Worm (Caenorhabditis elegans): ENCODE measurements around the gene myrf-2.

myrf-2 gene

DNA sequence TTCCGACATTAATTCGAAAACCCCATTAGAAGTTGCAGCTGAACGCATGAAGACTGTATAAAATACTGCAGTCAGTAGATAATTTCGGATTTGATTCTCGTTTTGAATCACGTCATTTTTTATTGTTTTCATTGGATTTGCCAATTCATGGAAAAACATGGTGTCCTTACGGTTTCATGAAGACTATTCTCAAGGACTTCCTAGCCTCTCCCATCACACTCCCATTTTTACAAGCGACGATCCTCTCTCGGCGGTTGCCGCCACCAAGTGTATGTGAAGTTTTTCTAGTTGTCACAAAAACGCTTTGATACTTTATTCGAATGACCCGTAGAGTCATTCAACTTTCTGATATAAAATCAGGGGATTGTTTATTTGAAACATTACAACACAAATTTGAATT lies 4.4 kb downstream of the myrf-2 start:
- TF ChIP-seq lsy-27 (tag; optimal IDR thresholded peaks at IDR 0.05; ENCODE audit: borderline replicate concordance, insufficient read depth) (no peak), ztf-26 (tag; optimal IDR thresholded peaks at IDR 0.05) (no peak), him-1 (tag; optimal IDR thresholded peaks at IDR 0.05) (no peak), F57C9.4 (tag; optimal IDR thresholded peaks at IDR 0.05) (no peak), ZK185.1 (tag; optimal IDR thresholded peaks at IDR 0.05; ENCODE audit: poor library complexity, severe bottlenecking) (no peak), bed-2 (GFP tag; IDR thresholded peaks at IDR 0.05) (no peak), egrh-3 (GFP tag; IDR thresholded peaks at IDR 0.05) (no peak), F23B12.7 (tag; optimal IDR thresholded peaks at IDR 0.05; ENCODE audit: insufficient read depth) (no peak), Y53G8AR.9 (GFP tag; conservative IDR thresholded peaks at IDR 0.05) (no peak), B0035.1 (tag; optimal IDR thresholded peaks at IDR 0.05) (no peak), ztf-22 (GFP tag; optimal IDR thresholded peaks at IDR 0.05) (no peak), ets-4 (GFP tag; optimal IDR thresholded peaks at IDR 0.05) (no peak), B0019.2 (GFP tag; conservative IDR thresholded peaks at IDR 0.05) (no peak), dox-1 (GFP tag; IDR thresholded peaks at IDR 0.05) (no peak), Y67H2A.10 (GFP tag; conservative IDR thresholded peaks at IDR 0.05) (no peak), ztf-6 (GFP tag; IDR thresholded peaks at IDR 0.05) (no peak), sptf-2 (GFP tag; optimal IDR thresholded peaks at IDR 0.05) (no peak), mxl-1 (tag; optimal IDR thresholded peaks at IDR 0.05) (no peak), xnd-1 (tag; optimal IDR thresholded peaks at IDR 0.05) (no peak)

DNA sequence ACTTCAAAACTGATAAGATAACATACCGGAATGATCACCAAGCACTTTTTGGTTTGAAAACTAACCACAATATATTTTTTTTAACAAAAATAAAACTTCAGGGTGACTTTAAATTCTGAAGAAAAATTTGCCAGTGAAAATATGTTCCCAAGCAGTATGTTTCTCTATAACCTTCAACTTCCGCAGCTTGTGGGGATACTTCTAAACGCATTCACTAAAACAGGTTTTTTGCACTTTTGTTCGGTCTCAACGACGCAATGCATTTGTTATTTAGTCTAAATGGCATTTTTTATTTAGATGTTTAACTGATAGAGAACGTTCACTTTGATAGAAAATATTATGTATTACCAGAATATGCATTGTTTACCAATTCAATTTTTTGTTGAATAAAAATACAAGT lies 4.9 kb downstream of the myrf-2 start:
- TF ChIP-seq hlh-26 (GFP tag; conservative IDR thresholded peaks at IDR 0.05), result no peak
- TF ChIP-seq nhr-179 (tag; optimal IDR thresholded peaks at IDR 0.05), result no peak
- TF ChIP-seq nhr-90 (tag; optimal IDR thresholded peaks at IDR 0.05), result no peak
- no peak for TF ChIP-seq T07F8.4 (tag; optimal IDR thresholded peaks at IDR 0.05)
- no peak for TF ChIP-seq lsy-27 (tag; optimal IDR thresholded peaks at IDR 0.05; ENCODE audit: borderline replicate concordance, insufficient read depth)
- no peak for TF ChIP-seq attf-6 (GFP tag; IDR thresholded peaks at IDR 0.05)
- no peak for TF ChIP-seq nhr-80 (tag; optimal IDR thresholded peaks at IDR 0.05)
- no peak for TF ChIP-seq D2030.7 (GFP tag; IDR thresholded peaks at IDR 0.05)
- no peak for TF ChIP-seq C06A6.2 (GFP tag; conservative IDR thresholded peaks at IDR 0.05)
- no peak for TF ChIP-seq rec-8 (tag; optimal IDR thresholded peaks at IDR 0.05)
- no peak for TF ChIP-seq egl-18 (GFP tag; IDR thresholded peaks at IDR 0.05)
- TF ChIP-seq ztf-25 (GFP tag; IDR thresholded peaks at IDR 0.05), result no peak
- TF ChIP-seq dpff-1 (tag; optimal IDR thresholded peaks at IDR 0.05), result no peak
- no peak for TF ChIP-seq zim-3 (tag; optimal IDR thresholded peaks at IDR 0.05)
- no peak for TF ChIP-seq somi-1 (GFP tag; optimal IDR thresholded peaks at IDR 0.05)
- TF ChIP-seq F57A8.1 (GFP tag; optimal IDR thresholded peaks at IDR 0.05), result no peak
- TF ChIP-seq ekl-4 (GFP tag; IDR thresholded peaks at IDR 0.05), result no peak
- TF ChIP-seq F55B11.4 (tag; optimal IDR thresholded peaks at IDR 0.05; ENCODE audit: borderline replicate concordance, insufficient read depth), result no peak

DNA sequence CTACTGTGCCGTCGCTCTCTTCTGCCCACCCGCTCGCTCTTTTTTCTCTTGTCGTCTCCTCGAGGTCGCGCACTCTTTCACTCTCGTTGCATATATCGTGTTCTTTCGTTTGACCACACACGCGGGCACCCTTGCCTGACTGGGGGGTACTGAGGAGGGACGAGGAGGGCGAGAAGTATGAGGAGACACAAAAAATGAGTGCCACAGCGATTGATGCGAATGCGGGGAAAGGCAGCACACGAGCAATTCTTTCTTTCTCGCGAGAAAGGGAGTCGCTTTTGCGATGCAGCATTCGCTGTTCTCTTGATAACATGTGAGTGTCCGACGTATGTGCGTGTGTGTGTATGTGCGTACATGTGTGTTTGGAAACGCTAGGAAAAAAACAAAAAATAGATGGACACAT lies 5.7 kb downstream of the myrf-2 start:
- TF ChIP-seq C06A6.2 (GFP tag; conservative IDR thresholded peaks at IDR 0.05) (no peak; the same call in 1 of the 2 replicates), hlh-26 (GFP tag; conservative IDR thresholded peaks at IDR 0.05) (no peak), ztf-18 (tag; optimal IDR thresholded peaks at IDR 0.05) (peak; percentile 44), madf-6 (GFP tag; IDR thresholded peaks at IDR 0.05) (no peak), let-607 (tag; optimal IDR thresholded peaks at IDR 0.05) (peak in 1 of 2 experiments; percentile 25), snpc-4 (GFP tag; optimal IDR thresholded peaks at IDR 0.05) (peak; percentile 31), snpc-4 (tag; optimal IDR thresholded peaks at IDR 0.05) (peak in 3 of 4 experiments; percentile 8 to 53 (median 48)), attf-5 (GFP tag; optimal IDR thresholded peaks at IDR 0.05) (peak; percentile 59), xnd-1 (tag; optimal IDR thresholded peaks at IDR 0.05) (no peak), egrh-3 (GFP tag; IDR thresholded peaks at IDR 0.05) (peak; percentile 65), zim-3 (tag; optimal IDR thresholded peaks at IDR 0.05) (peak; percentile 23), snpc-1.3 (tag; optimal IDR thresholded peaks at IDR 0.05; ENCODE audit: insufficient read depth) (no peak), dox-1 (GFP tag; IDR thresholded peaks at IDR 0.05) (peak; percentile 75; the same call in 1 of the 2 replicates), nfya-1 (tag; optimal IDR thresholded peaks at IDR 0.05; ENCODE audit: borderline replicate concordance, insufficient read depth) (no peak), repo-1 (tag; optimal IDR thresholded peaks at IDR 0.05) (no peak), nhr-179 (tag; optimal IDR thresholded peaks at IDR 0.05) (no peak), ets-4 (GFP tag; optimal IDR thresholded peaks at IDR 0.05) (peak; percentile 60)

Measured in whole organism, young adult.